Worm (Caenorhabditis elegans): Measurements from ENCODE around the gene C56G2.5.

ce11 chrIII:6278301-6278827, 45.7 kb downstream of the C56G2.5 start, which contains the start of gene C18F10.7:
- peak; percentile 6 for TF ChIP-seq cog-1 (tag; optimal IDR thresholded peaks at IDR 0.05)
- no peak for TF ChIP-seq ztf-29 (GFP tag; IDR thresholded peaks at IDR 0.05)
- TF ChIP-seq flt-1 (GFP tag; IDR thresholded peaks at IDR 0.05): no peak
- no peak for TF ChIP-seq ref-1 (GFP tag; conservative IDR thresholded peaks at IDR 0.05)
- no peak for TF ChIP-seq klf-2 (GFP tag; conservative IDR thresholded peaks at IDR 0.05)
- no peak for TF ChIP-seq ztf-23 (GFP tag; IDR thresholded peaks at IDR 0.05)
- TF ChIP-seq T22C8.4 (GFP tag; IDR thresholded peaks at IDR 0.05): no peak
- TF ChIP-seq med-1 (GFP tag; optimal IDR thresholded peaks at IDR 0.05; ENCODE audit: insufficient read depth): no peak
- TF ChIP-seq tab-1 (GFP tag; IDR thresholded peaks at IDR 0.05): no peak

Measured in whole organism, midembryonic.